Fruit fly (Drosophila melanogaster) whole organism, adult: ENCODE measurements around the gene CG6628.

Experiments
- CG11617 ChIP-seq: fragments of 200-800 bp; sonication (Bioruptor generic); optimal IDR thresholded peaks from 2 replicates; lab custom pipeline; 2017; ENCODE audit warnings: mild to moderate bottlenecking, missing biosample characterization, missing genetic modification reagents, missing genetic modification characterization
- CG12768 ChIP-seq: fragments of 200-800 bp; sonication (Bioruptor generic); optimal IDR thresholded peaks from 2 replicates; lab custom pipeline; 2017; ENCODE audit warnings: missing biosample characterization, missing genetic modification characterization, mild to moderate bottlenecking, moderate library complexity, missing genetic modification reagents
- CG14711 ChIP-seq: fragments of 200-800 bp; sonication (Bioruptor generic); optimal IDR thresholded peaks from 2 replicates; lab custom pipeline; 2018; ENCODE audit warnings: missing biosample characterization, mild to moderate bottlenecking, missing genetic modification characterization, moderate library complexity
- CG1620 ChIP-seq: fragments of 200-800 bp; sonication (Bioruptor generic); optimal IDR thresholded peaks from 2 replicates; lab custom pipeline; 2016; ENCODE audit warnings: missing biosample characterization, missing genetic modification characterization
- CG33017 ChIP-seq: fragments of 200-800 bp; sonication (Bioruptor generic); optimal IDR thresholded peaks from 2 replicates; lab custom pipeline; 2018; ENCODE audit warnings: missing biosample characterization, mild to moderate bottlenecking, missing genetic modification characterization, moderate library complexity
- CG7045 ChIP-seq: fragments of 200-800 bp; sonication (Bioruptor generic); optimal IDR thresholded peaks from 2 replicates; lab custom pipeline; 2017; ENCODE audit warnings: missing biosample characterization, mild to moderate bottlenecking, missing genetic modification characterization
- CG7101 ChIP-seq: fragments of 200-800 bp; sonication (Bioruptor generic); optimal IDR thresholded peaks from 2 replicates; lab custom pipeline; 2018; ENCODE audit warnings: missing biosample characterization, mild to moderate bottlenecking, missing genetic modification characterization, moderate library complexity
- Clk ChIP-seq: fragments of 200-800 bp; sonication (Bioruptor generic); optimal IDR thresholded peaks from 2 replicates; lab custom pipeline; 2017; ENCODE audit warnings: missing biosample characterization, missing genetic modification characterization
- Crg-1 ChIP-seq: fragments of 200-800 bp; sonication (Bioruptor generic); optimal IDR thresholded peaks from 2 replicates; lab custom pipeline; 2016; ENCODE audit warnings: missing biosample characterization, missing genetic modification characterization
- Hr96 ChIP-seq: fragments of 200-800 bp; sonication (Bioruptor generic); optimal IDR thresholded peaks from 2 replicates; lab custom pipeline; 2016; ENCODE audit warnings: missing biosample characterization, missing genetic modification characterization
- Mnt ChIP-seq: fragments of 200-800 bp; sonication (Bioruptor generic); optimal IDR thresholded peaks from 2 replicates; lab custom pipeline; 2016; ENCODE audit warnings: missing biosample characterization, mild to moderate bottlenecking, missing genetic modification characterization
- bab1 ChIP-seq: fragments of 200-800 bp; sonication (Bioruptor generic); optimal IDR thresholded peaks from 3 replicates; lab custom pipeline; 2019; ENCODE audit warnings: missing biosample characterization, mild to moderate bottlenecking, missing genetic modification characterization, moderate library complexity
- cic ChIP-seq: fragments of 200-800 bp; sonication (Bioruptor generic); optimal IDR thresholded peaks from 2 replicates; lab custom pipeline; 2017; ENCODE audit warnings: missing biosample characterization, mild to moderate bottlenecking, missing genetic modification characterization, moderate library complexity
- cnc ChIP-seq, 2 experiments: fragments of >200 bp; optimal IDR thresholded peaks; 2 replicates each; lab custom pipeline; 2017
- kay ChIP-seq: fragments of 200-800 bp; sonication (Bioruptor generic); peaks from one replicate; lab custom pipeline; 2016; ENCODE audit warnings: missing biosample characterization, missing genetic modification characterization, borderline replicate concordance
- ovo ChIP-seq: fragments of 200-800 bp; sonication (Bioruptor generic); optimal IDR thresholded peaks from 2 replicates; lab custom pipeline; 2016; ENCODE audit warnings: missing biosample characterization, missing genetic modification characterization
- pad ChIP-seq: fragments of 200-800 bp; sonication (Bioruptor generic); optimal IDR thresholded peaks from 3 replicates; lab custom pipeline; 2017; ENCODE audit warnings: missing biosample characterization, missing genetic modification characterization, mild to moderate bottlenecking, moderate library complexity, missing genetic modification reagents
- tj ChIP-seq: fragments of 200-800 bp; sonication (Bioruptor generic); optimal IDR thresholded peaks from 3 replicates; lab custom pipeline; 2017; ENCODE audit warnings: missing biosample characterization, mild to moderate bottlenecking, missing genetic modification characterization, moderate library complexity
- toe ChIP-seq: fragments of 200-800 bp; sonication (Bioruptor generic); optimal IDR thresholded peaks from 2 replicates; lab custom pipeline; 2016; ENCODE audit warnings: missing biosample characterization, missing genetic modification characterization

CG6628 gene

dm6 chr3L:10185924-10186323, 19.1 kb upstream of the CG6628 start, which contains the start of gene dpr10:
TSS of gene dpr10 (minus strand) at chr3L:10186108.
- no peak for TF ChIP-seq ovo (GFP tag; lab: Kevin White, UChicago)
- no peak for TF ChIP-seq tj (GFP tag; lab: Kevin White, UChicago)
- TF ChIP-seq CG14711 (tag; lab: Kevin White, UChicago): no peak
- no peak for TF ChIP-seq CG11617 (GFP tag; lab: Kevin White, UChicago)
- no peak for TF ChIP-seq CG12768
- no peak for TF ChIP-seq pad (GFP tag; lab: Kevin White, UChicago)
- no peak for TF ChIP-seq kay (GFP tag; lab: Kevin White, UChicago)
- no peak for TF ChIP-seq Hr96
- TF ChIP-seq CG7101 (tag; lab: Kevin White, UChicago): no peak
- TF ChIP-seq Mnt (GFP tag; lab: Kevin White, UChicago): no peak
- TF ChIP-seq CG1620 (GFP tag; lab: Kevin White, UChicago): no peak
- TF ChIP-seq cnc (optimal IDR thresholded peaks at IDR 0.05; lab: Kevin White, UChicago): no peak
- no peak for TF ChIP-seq CG7045 (GFP tag; lab: Kevin White, UChicago)
- no peak for TF ChIP-seq toe (GFP tag; lab: Kevin White, UChicago)
- no peak for TF ChIP-seq Clk (GFP tag; lab: Kevin White, UChicago)
- TF ChIP-seq Crg-1: no peak
- no peak for TF ChIP-seq bab1 (GFP tag; lab: Kevin White, UChicago)

- no peak for TF ChIP-seq Hr96
- no peak for TF ChIP-seq bab1 (GFP tag; lab: Kevin White, UChicago)
- no peak for TF ChIP-seq toe (GFP tag; lab: Kevin White, UChicago)
- no peak for TF ChIP-seq CG1620 (GFP tag; lab: Kevin White, UChicago)
- TF ChIP-seq pad (GFP tag; lab: Kevin White, UChicago): no peak
- no peak for TF ChIP-seq CG14711 (tag; lab: Kevin White, UChicago)
- no peak for TF ChIP-seq CG11617 (GFP tag; lab: Kevin White, UChicago)
- TF ChIP-seq CG33017 (tag; lab: Kevin White, UChicago): no peak
Observed at dm6 chr3L:10156080-10156479, 10.7 kb downstream of the CG6628 start.

dm6 chr3L:10151527-10151926, 15.3 kb downstream of the CG6628 start, which contains the start of gene CG8072:
TSS of gene CG8072 (plus strand) at chr3L:10151827.
- no peak for TF ChIP-seq CG1620 (GFP tag; lab: Kevin White, UChicago)
- no peak for TF ChIP-seq cic (GFP tag; lab: Kevin White, UChicago)
- no peak for TF ChIP-seq kay (GFP tag; lab: Kevin White, UChicago)
